Worm (Caenorhabditis elegans) whole organism, midembryonic: ENCODE measurements around the gene acr-9.

Experiments used
- T22C8.4 ChIP-seq: fragments of 200-800 bp; sonication (Bioruptor generic); IDR thresholded peaks from 2 replicates; pipeline ENCODE4 v1.3.6; 2022; ENCODE audit warnings: missing genetic modification characterization, missing compliant biosample characterization
- cog-1 ChIP-seq: sonication (generic microtip); optimal IDR thresholded peaks from 2 replicates; lab custom pipeline; 2016; ENCODE audit warnings: missing genetic modification characterization, missing compliant biosample characterization
- flt-1 ChIP-seq: fragments of 200-800 bp; sonication (Bioruptor generic); IDR thresholded peaks from 2 replicates; pipeline ENCODE4 v1.3.6; 2022; ENCODE audit warnings: missing genetic modification characterization, missing compliant biosample characterization
- klf-2 ChIP-seq: fragments of 200-800 bp; sonication (Bioruptor generic); conservative IDR thresholded peaks from 2 replicates; pipeline ENCODE4 v1.3.6; 2022; ENCODE audit warnings: missing genetic modification reagents, missing genetic modification characterization, missing compliant biosample characterization
- med-1 ChIP-seq: sonication (generic microtip); optimal IDR thresholded peaks from 2 replicates; lab custom pipeline; 2017; ENCODE audit warnings: missing genetic modification characterization, mild to moderate bottlenecking, missing compliant biosample characterization, antibody characterized with exemption, missing genetic modification reagents; ENCODE audit not compliant: insufficient read depth
- ref-1 ChIP-seq: fragments of 200-800 bp; sonication (Bioruptor generic); conservative IDR thresholded peaks from 2 replicates; pipeline ENCODE4 v1.3.6; 2022; ENCODE audit warnings: missing genetic modification reagents, missing genetic modification characterization, missing compliant biosample characterization
- tab-1 ChIP-seq: fragments of 200-800 bp; sonication (Bioruptor generic); IDR thresholded peaks from 2 replicates; pipeline ENCODE4 v1.3.6; 2022; ENCODE audit warnings: missing genetic modification characterization, missing compliant biosample characterization
- ztf-23 ChIP-seq: fragments of 200-800 bp; sonication (Bioruptor generic); IDR thresholded peaks from 2 replicates; pipeline ENCODE4 v1.3.6; 2022; ENCODE audit warnings: missing genetic modification reagents, missing genetic modification characterization, missing compliant biosample characterization
- ztf-29 ChIP-seq: fragments of 200-800 bp; sonication (Bioruptor generic); IDR thresholded peaks from 2 replicates; pipeline ENCODE4 v1.3.6; 2022; ENCODE audit warnings: missing genetic modification reagents, missing genetic modification characterization, missing compliant biosample characterization

acr-9 gene

ce11 chrX:13650799-13651198 is 4.1 kb upstream of the acr-9 start, which contains the start of gene C40C9.4:
C40C9.4 (plus strand) TSS chrX:13651099.
- TF ChIP-seq tab-1 (GFP tag; lab: Robert Waterston, UW), result no peak

- TF ChIP-seq med-1 (GFP tag; lab: Kevin White, UChicago), result no peak
- TF ChIP-seq ztf-29 (GFP tag; lab: Robert Waterston, UW), result no peak
- no peak for TF ChIP-seq ref-1 (GFP tag; lab: Robert Waterston, UW)
Measured at ce11 chrX:13647305-13647704, 607 bp upstream of the acr-9 start, which contains the start of gene C40C9.3. C40C9.3 (plus strand) TSS chrX:13647605.

ce11 chrX:13644884-13645283 is 1.8 kb downstream of the acr-9 start:
- no peak for TF ChIP-seq T22C8.4 (GFP tag; lab: Robert Waterston, UW)
- no peak for TF ChIP-seq ref-1 (GFP tag; lab: Robert Waterston, UW)

- TF ChIP-seq cog-1 (tag; lab: Kevin White, UChicago) (no peak), ztf-23 (GFP tag; lab: Robert Waterston, UW) (no peak), ref-1 (GFP tag; lab: Robert Waterston, UW) (no peak), tab-1 (GFP tag; lab: Robert Waterston, UW) (no peak), T22C8.4 (GFP tag; lab: Robert Waterston, UW) (no peak), ztf-29 (GFP tag; lab: Robert Waterston, UW) (no peak), flt-1 (GFP tag; lab: Robert Waterston, UW) (no peak), klf-2 (GFP tag; lab: Robert Waterston, UW) (no peak)
Measured at ce11 chrX:13639577-13639976, 7.1 kb downstream of the acr-9 start, which contains the start of gene twk-20. twk-20 (plus strand) TSS chrX:13639877.

- TF ChIP-seq cog-1 (tag; lab: Kevin White, UChicago) (no peak), flt-1 (GFP tag; lab: Robert Waterston, UW) (no peak), ztf-23 (GFP tag; lab: Robert Waterston, UW) (no peak), ztf-29 (GFP tag; lab: Robert Waterston, UW) (no peak), T22C8.4 (GFP tag; lab: Robert Waterston, UW) (no peak), klf-2 (GFP tag; lab: Robert Waterston, UW) (no peak), tab-1 (GFP tag; lab: Robert Waterston, UW) (no peak), med-1 (GFP tag; lab: Kevin White, UChicago) (no peak), ref-1 (GFP tag; lab: Robert Waterston, UW) (no peak)
Measured at ce11 chrX:13638351-13638958, 8.2 kb downstream of the acr-9 start.

- TF ChIP-seq ref-1 (GFP tag; lab: Robert Waterston, UW) (no peak), cog-1 (tag; lab: Kevin White, UChicago) (no peak), ztf-23 (GFP tag; lab: Robert Waterston, UW) (no peak), tab-1 (GFP tag; lab: Robert Waterston, UW) (no peak)
Measured at ce11 chrX:13637526-13637925, 9.2 kb downstream of the acr-9 start.

ce11 chrX:13633876-13634479 is 12.7 kb downstream of the acr-9 start:
- TF ChIP-seq ref-1 (GFP tag; lab: Robert Waterston, UW) (no peak), ztf-23 (GFP tag; lab: Robert Waterston, UW) (no peak), klf-2 (GFP tag; lab: Robert Waterston, UW) (no peak), cog-1 (tag; lab: Kevin White, UChicago) (no peak), tab-1 (GFP tag; lab: Robert Waterston, UW) (no peak), flt-1 (GFP tag; lab: Robert Waterston, UW) (no peak), T22C8.4 (GFP tag; lab: Robert Waterston, UW) (no peak), ztf-29 (GFP tag; lab: Robert Waterston, UW) (no peak)

- TF ChIP-seq ref-1 (GFP tag; lab: Robert Waterston, UW) (no peak), T22C8.4 (GFP tag; lab: Robert Waterston, UW) (no peak), med-1 (GFP tag; lab: Kevin White, UChicago) (no peak), tab-1 (GFP tag; lab: Robert Waterston, UW) (no peak), ztf-29 (GFP tag; lab: Robert Waterston, UW) (no peak), klf-2 (GFP tag; lab: Robert Waterston, UW) (no peak), flt-1 (GFP tag; lab: Robert Waterston, UW) (no peak), ztf-23 (GFP tag; lab: Robert Waterston, UW) (no peak), cog-1 (tag; lab: Kevin White, UChicago) (no peak)
Measured at ce11 chrX:13633032-13633431, 13.7 kb downstream of the acr-9 start.

- TF ChIP-seq tab-1 (GFP tag; lab: Robert Waterston, UW), result no peak
- TF ChIP-seq med-1 (GFP tag; lab: Kevin White, UChicago), result no peak
- no peak for TF ChIP-seq klf-2 (GFP tag; lab: Robert Waterston, UW)
- TF ChIP-seq ref-1 (GFP tag; lab: Robert Waterston, UW), result no peak
- no peak for TF ChIP-seq cog-1 (tag; lab: Kevin White, UChicago)
- no peak for TF ChIP-seq T22C8.4 (GFP tag; lab: Robert Waterston, UW)
- TF ChIP-seq flt-1 (GFP tag; lab: Robert Waterston, UW), result no peak
- TF ChIP-seq ztf-23 (GFP tag; lab: Robert Waterston, UW), result no peak
- no peak for TF ChIP-seq ztf-29 (GFP tag; lab: Robert Waterston, UW)
Measured at ce11 chrX:13632245-13632644, 14.5 kb downstream of the acr-9 start.
